Worm (Caenorhabditis elegans) whole organism, L4 larva: ENCODE results near the gene npr-8.

Source experiments
- R02D3.7 ChIP-seq: fragments of 150-350 bp; sonication (generic microtip); optimal IDR thresholded peaks from 3 replicates; lab custom pipeline; 2014; ENCODE audit warnings: missing biosample characterization, missing genetic modification characterization
- Y5F2A.4 ChIP-seq: fragments of 200-800 bp; sonication (Bioruptor generic); optimal IDR thresholded peaks from 2 replicates; lab custom pipeline; 2018; ENCODE audit warnings: mild to moderate bottlenecking, missing genetic modification characterization, missing compliant biosample characterization
- Y75B8A.6 ChIP-seq: fragments of 200-800 bp; sonication (Bioruptor generic); IDR thresholded peaks from 2 replicates; pipeline ENCODE4 v1.3.6; 2022; ENCODE audit warnings: missing genetic modification reagents, missing genetic modification characterization, missing compliant biosample characterization
- ZK546.5 ChIP-seq, 2 experiments: sonication (generic microtip); optimal IDR thresholded peaks; 2 replicates each; lab custom pipeline; 2017; ENCODE audit warnings: missing biosample characterization in 2 of 2, missing genetic modification characterization in 2 of 2
- fkh-10 ChIP-seq: fragments of 150-350 bp; optimal IDR thresholded peaks from 2 replicates; lab custom pipeline; 2014; ENCODE audit warnings: missing biosample characterization, missing genetic modification reagents, missing genetic modification characterization
- gei-8 ChIP-seq: fragments of 200-800 bp; sonication (Bioruptor generic); optimal IDR thresholded peaks from 2 replicates; lab custom pipeline; 2018; ENCODE audit warnings: mild to moderate bottlenecking, missing genetic modification characterization, missing compliant biosample characterization
- mdl-1 ChIP-seq, 2 experiments: fragments of 150-350 bp in 1 of 2; sonication (generic microtip) in 1 of 2; optimal IDR thresholded peaks; 2 replicates each; lab custom pipeline; 2014 to 2017; ENCODE audit warnings: missing biosample characterization in 2 of 2, missing genetic modification characterization in 2 of 2
- nhr-48 ChIP-seq: sonication (generic microtip); optimal IDR thresholded peaks from 2 replicates; lab custom pipeline; 2016; ENCODE audit warnings: mild to moderate bottlenecking, missing genetic modification characterization, missing compliant biosample characterization
- nhr-76 ChIP-seq: fragments of 150-350 bp; optimal IDR thresholded peaks from 2 replicates; lab custom pipeline; 2014; ENCODE audit warnings: missing biosample characterization, missing genetic modification characterization
- zip-2 ChIP-seq: fragments of 150-350 bp; optimal IDR thresholded peaks from 2 replicates; lab custom pipeline; 2014; ENCODE audit warnings: missing biosample characterization, missing genetic modification characterization

DNA sequence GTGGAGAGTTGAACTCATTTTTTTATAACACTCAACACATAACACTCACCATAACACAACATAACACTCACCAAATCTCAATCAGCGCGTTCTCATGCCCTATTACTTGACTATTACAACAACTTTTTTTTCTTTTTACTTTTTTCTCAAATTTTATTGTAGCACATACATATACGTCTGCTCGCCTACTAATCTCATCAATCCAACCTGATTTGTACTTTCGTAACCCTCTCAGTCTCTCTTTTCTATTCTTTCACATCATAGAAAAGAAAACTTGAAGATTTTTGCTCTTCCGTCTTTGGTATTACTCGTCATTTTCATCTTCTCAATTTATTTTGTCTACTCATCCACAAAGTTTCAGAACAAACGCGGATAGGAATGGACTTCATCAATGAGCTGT is at the start of gene npr-8:
- TF ChIP-seq ZK546.5 (tag; optimal IDR thresholded peaks at IDR 0.05; lab: Kevin White, UChicago) (no peak), R02D3.7 (tag; lab: Kevin White, UChicago) (no peak), gei-8 (GFP tag; lab: Kevin White, UChicago) (no peak), Y75B8A.6 (GFP tag; lab: Robert Waterston, UW) (no peak), mdl-1 (tag; optimal IDR thresholded peaks at IDR 0.05; lab: Kevin White, UChicago) (no peak), zip-2 (no peak), nhr-76 (tag; lab: Kevin White, UChicago) (no peak), fkh-10 (no peak), nhr-48 (tag; lab: Kevin White, UChicago) (no peak), Y5F2A.4 (GFP tag; lab: Kevin White, UChicago) (no peak)
